Worm (Caenorhabditis elegans): ENCODE data around the gene hpr-17.

hpr-17 gene

DNA sequence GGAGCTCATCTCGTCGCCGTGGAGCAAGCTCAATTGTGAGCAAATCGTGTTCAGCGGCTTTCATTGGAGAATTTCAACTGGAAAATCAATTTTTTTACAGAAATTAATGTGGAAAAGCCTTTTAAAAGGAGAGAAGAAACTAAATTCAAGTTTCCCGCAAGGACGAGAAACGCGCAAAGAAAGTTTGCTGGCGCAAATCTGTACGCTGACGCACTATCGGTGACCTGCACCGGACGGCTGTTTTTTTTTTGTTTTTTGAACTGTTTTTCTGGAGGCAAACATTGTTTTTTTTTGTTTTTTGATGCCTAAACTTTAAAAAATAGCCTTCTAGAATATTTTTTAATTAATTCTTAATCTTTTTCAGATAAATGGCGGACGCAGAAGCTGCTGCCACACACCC, at the start of gene hpr-17, which contains the start of gene F32A11.1:
hpr-17 (minus strand) TSS at position 77 of the 400 bp plus-strand sequence.
F32A11.1 (plus strand) TSS at position 359 of the 400 bp plus-strand sequence.
- TF ChIP-seq rec-8 (tag; optimal IDR thresholded peaks at IDR 0.05), result no peak
- peak; percentile 7 for TF ChIP-seq athp-1 (tag; optimal IDR thresholded peaks at IDR 0.05)
- no peak for TF ChIP-seq nhr-90 (tag; optimal IDR thresholded peaks at IDR 0.05)
- TF ChIP-seq lin-54 (GFP tag; optimal IDR thresholded peaks at IDR 0.05), result peak; percentile 97
- TF ChIP-seq nfya-2 (GFP tag; IDR thresholded peaks at IDR 0.05), result no peak
- TF ChIP-seq nfyb-1 (GFP tag; IDR thresholded peaks at IDR 0.05), result peak; percentile 88
- no peak for TF ChIP-seq ceh-58 (GFP tag; IDR thresholded peaks at IDR 0.05)
- TF ChIP-seq bed-2 (GFP tag; IDR thresholded peaks at IDR 0.05), result no peak
- TF ChIP-seq D2030.7 (GFP tag; IDR thresholded peaks at IDR 0.05), result peak; percentile 49
- no peak for TF ChIP-seq ceh-79 (tag; optimal IDR thresholded peaks at IDR 0.05)
- TF ChIP-seq snpc-1.1 (tag; optimal IDR thresholded peaks at IDR 0.05; ENCODE audit: insufficient read depth), result no peak
- TF ChIP-seq nfya-1 (tag; optimal IDR thresholded peaks at IDR 0.05; ENCODE audit: borderline replicate concordance, insufficient read depth), result no peak
- TF ChIP-seq F39B2.1 (GFP tag; IDR thresholded peaks at IDR 0.05), result no peak
- peak; percentile 64; the same call in 1 of the 2 replicates for TF ChIP-seq ekl-4 (GFP tag; IDR thresholded peaks at IDR 0.05)
- peak; percentile 89 for TF ChIP-seq dpl-1 (GFP tag; optimal IDR thresholded peaks at IDR 0.05)
- peak; percentile 96 for TF ChIP-seq ztf-18 (tag; optimal IDR thresholded peaks at IDR 0.05)
- TF ChIP-seq madf-3 (GFP tag; IDR thresholded peaks at IDR 0.05), result 0 out of 2 replicates have a peak, but pooled peaks have one; percentile 48
- no peak for TF ChIP-seq let-607 (tag; optimal IDR thresholded peaks at IDR 0.05)
- no peak for TF ChIP-seq cebp-2 (GFP tag; IDR thresholded peaks at IDR 0.05)
- no peak for TF ChIP-seq hlh-26 (GFP tag; conservative IDR thresholded peaks at IDR 0.05)
- no peak for TF ChIP-seq ama-1 (optimal IDR thresholded peaks at IDR 0.05)
- no peak for TF ChIP-seq ama-1 (GFP tag; optimal IDR thresholded peaks at IDR 0.05)
- peak; percentile 32 for TF ChIP-seq nhr-80 (tag; optimal IDR thresholded peaks at IDR 0.05)
- TF ChIP-seq xnd-1 (tag; optimal IDR thresholded peaks at IDR 0.05), result peak; percentile 39
- no peak for TF ChIP-seq Y56A3A.18 (GFP tag; IDR thresholded peaks at IDR 0.05)
- 0 out of 2 replicates have a peak, but pooled peaks have one; percentile 42 for TF ChIP-seq hmg-20 (GFP tag; IDR thresholded peaks at IDR 0.05)
- no peak for TF ChIP-seq die-1 (tag; optimal IDR thresholded peaks at IDR 0.05)
- TF ChIP-seq T07F8.4 (tag; optimal IDR thresholded peaks at IDR 0.05), result no peak
- TF ChIP-seq pbrm-1 (GFP tag; IDR thresholded peaks at IDR 0.05), result peak; percentile 84
- peak; percentile 81 for TF ChIP-seq ZK185.1 (tag; optimal IDR thresholded peaks at IDR 0.05; ENCODE audit: poor library complexity, severe bottlenecking)
- TF ChIP-seq ceh-27 (GFP tag; optimal IDR thresholded peaks at IDR 0.05), result peak; percentile 18
- TF ChIP-seq F22D6.2 (tag; optimal IDR thresholded peaks at IDR 0.05), result peak; percentile 35
- no peak for TF ChIP-seq mel-28 (tag; optimal IDR thresholded peaks at IDR 0.05; ENCODE audit: borderline replicate concordance)
- no peak for TF ChIP-seq ztf-22 (GFP tag; optimal IDR thresholded peaks at IDR 0.05)
- peak; percentile 37; the same call in 1 of the 2 replicates for TF ChIP-seq madf-8 (GFP tag; conservative IDR thresholded peaks at IDR 0.05)
- TF ChIP-seq hrde-1 (tag; optimal IDR thresholded peaks at IDR 0.05; ENCODE audit: borderline replicate concordance), result no peak
- TF ChIP-seq mcd-1 (GFP tag; IDR thresholded peaks at IDR 0.05), result peak; percentile 93
- no peak for TF ChIP-seq unc-130 (GFP tag; optimal IDR thresholded peaks at IDR 0.05)
- peak; percentile 35; the same call in 1 of the 2 replicates for TF ChIP-seq zfh-2 (GFP tag; conservative IDR thresholded peaks at IDR 0.05)
- peak; percentile 7 for TF ChIP-seq atf-7 (tag; optimal IDR thresholded peaks at IDR 0.05)
- TF ChIP-seq ceh-100 (GFP tag; IDR thresholded peaks at IDR 0.05), result peak; percentile 67
- no peak for TF ChIP-seq unc-62 (GFP tag; optimal IDR thresholded peaks at IDR 0.05)
- no peak for TF ChIP-seq lsy-27 (tag; optimal IDR thresholded peaks at IDR 0.05; ENCODE audit: borderline replicate concordance, insufficient read depth)
- TF ChIP-seq nhr-27 (tag; optimal IDR thresholded peaks at IDR 0.05), result no peak
- TF ChIP-seq F52B5.7 (tag; optimal IDR thresholded peaks at IDR 0.05), result no peak
- peak; percentile 77 for TF ChIP-seq madf-6 (GFP tag; IDR thresholded peaks at IDR 0.05)
- peak; percentile 70 for TF ChIP-seq attf-3 (GFP tag; conservative IDR thresholded peaks at IDR 0.05)
- TF ChIP-seq akir-1 (GFP tag; optimal IDR thresholded peaks at IDR 0.05), result no peak

Measured in whole organism, young adult.